Worm (Caenorhabditis elegans): ENCODE results near the gene C18D4.4.

ce11 chrV:17552759-17553158 is 21.4 kb upstream of the C18D4.4 start, which contains the start of gene C38D9.8:
- TF ChIP-seq ets-7 (tag; optimal IDR thresholded peaks at IDR 0.05) (no peak), ama-1 (optimal IDR thresholded peaks at IDR 0.05) (no peak), ceh-13 (GFP tag; optimal IDR thresholded peaks at IDR 0.05) (no peak), pes-1 (GFP tag; IDR thresholded peaks at IDR 0.05) (no peak), tbx-37 (GFP tag; conservative IDR thresholded peaks at IDR 0.05) (no peak), tbx-11 (GFP tag; IDR thresholded peaks at IDR 0.05) (no peak), ceh-36 (tag; optimal IDR thresholded peaks at IDR 0.05) (no peak), B0310.2 (tag; optimal IDR thresholded peaks at IDR 0.05) (no peak), flt-1 (GFP tag; IDR thresholded peaks at IDR 0.05) (no peak), scrt-1 (GFP tag; IDR thresholded peaks at IDR 0.05) (no peak), hmg-4 (GFP tag; optimal IDR thresholded peaks at IDR 0.05) (no peak)

Measured in whole organism, early embryonic.